Fruit fly (Drosophila melanogaster): ENCODE data around the gene Tsp66A.

DNA sequence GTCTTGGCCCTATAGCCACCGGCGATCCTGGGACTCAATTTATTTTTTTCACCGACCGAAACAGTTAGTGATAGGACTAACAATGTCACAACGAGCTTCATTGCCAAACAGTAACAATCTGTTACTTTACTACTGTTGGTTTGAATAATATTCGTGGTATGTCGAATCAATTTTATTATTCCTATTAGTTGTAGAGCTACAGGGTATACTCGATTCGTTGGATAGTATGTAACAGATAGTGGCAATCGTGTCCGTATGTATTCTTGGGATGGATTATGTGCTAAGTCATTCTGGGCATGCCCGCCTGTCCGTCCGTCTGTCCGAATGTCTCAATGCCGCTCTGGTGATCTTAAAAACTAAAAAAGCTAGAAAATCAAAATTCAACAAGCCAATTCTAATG lies 26.0 kb upstream of the Tsp66A start, which contains the start of gene sphinx1:
- TF ChIP-seq CG8478 (optimal IDR thresholded peaks at IDR 0.05) = no peak
- no peak for TF ChIP-seq CTCF (optimal IDR thresholded peaks at IDR 0.05)
